Fruit fly (Drosophila melanogaster) whole organism, embryonic: ENCODE data around the gene Mec2.
A peak's percentile ranks its signal among the peaks of the same experiment; 100 is the strongest.

Experiments used
- Atf6 ChIP-seq: fragments of 200-800 bp; sonication (Bioruptor generic); IDR thresholded peaks from 2 replicates; pipeline ENCODE4 v1.3.6; 2022; ENCODE audit warnings: missing biosample characterization, missing genetic modification characterization
- Bdp1 ChIP-seq: fragments of 200-800 bp; sonication (Bioruptor generic); optimal IDR thresholded peaks from 3 replicates; lab custom pipeline; 2016; ENCODE audit warnings: missing biosample characterization, missing genetic modification characterization
- Bgb ChIP-seq: fragments of 200-800 bp; sonication (Bioruptor generic); IDR thresholded peaks from 2 replicates; pipeline ENCODE4 v1.3.6; 2022; ENCODE audit warnings: missing biosample characterization, missing genetic modification characterization; ENCODE audit not compliant: partially characterized antibody
- C15 ChIP-seq: fragments of 200-800 bp; sonication (Bioruptor generic); IDR thresholded peaks from 3 replicates; pipeline ENCODE4 v1.3.6; 2022; ENCODE audit warnings: missing biosample characterization, missing genetic modification characterization
- CG10274 ChIP-seq: fragments of 200-800 bp; sonication (Bioruptor generic); optimal IDR thresholded peaks from 3 replicates; lab custom pipeline; 2017; ENCODE audit warnings: missing biosample characterization, mild to moderate bottlenecking, missing genetic modification characterization
- CG10565 ChIP-seq: fragments of 200-800 bp; sonication (Bioruptor generic); optimal IDR thresholded peaks from 3 replicates; lab custom pipeline; 2016; ENCODE audit warnings: missing biosample characterization, mild to moderate bottlenecking, missing genetic modification characterization
- CG11504 ChIP-seq: fragments of 200-800 bp; sonication (Bioruptor generic); optimal IDR thresholded peaks from 3 replicates; lab custom pipeline; 2019; ENCODE audit warnings: missing biosample characterization, mild to moderate bottlenecking, missing genetic modification characterization, moderate library complexity
- CG12942 ChIP-seq: fragments of 200-800 bp; sonication (Bioruptor generic); optimal IDR thresholded peaks from 3 replicates; lab custom pipeline; 2016; ENCODE audit warnings: missing biosample characterization, missing genetic modification characterization
- CG17186 ChIP-seq: fragments of 200-800 bp; sonication (Bioruptor generic); optimal IDR thresholded peaks from 3 replicates; lab custom pipeline; 2017; ENCODE audit warnings: missing biosample characterization, missing genetic modification reagents, missing genetic modification characterization
- CG2889 ChIP-seq: fragments of 200-800 bp; sonication (Bioruptor generic); IDR thresholded peaks from 3 replicates; pipeline ENCODE4 v1.3.6; 2022; ENCODE audit warnings: missing biosample characterization, missing genetic modification characterization
- CG3726 ChIP-seq: fragments of 200-800 bp; sonication (Bioruptor generic); IDR thresholded peaks from 3 replicates; pipeline ENCODE4, ENCODE4 v1.3.6; 2022; ENCODE audit warnings: missing biosample characterization, missing genetic modification characterization
- CG4328 ChIP-seq: fragments of 200-800 bp; sonication (Bioruptor generic); optimal IDR thresholded peaks from 3 replicates; lab custom pipeline; 2017; ENCODE audit warnings: missing biosample characterization, missing genetic modification reagents, missing genetic modification characterization
- CG4360 ChIP-seq: fragments of 200-800 bp; sonication (Bioruptor generic); IDR thresholded peaks from 2 replicates; pipeline ENCODE4 v1.3.6; 2022; ENCODE audit warnings: missing biosample characterization, missing genetic modification characterization
- CG5180 ChIP-seq: fragments of 200-800 bp; sonication (Bioruptor generic); optimal IDR thresholded peaks from 3 replicates; lab custom pipeline; 2017; ENCODE audit warnings: missing biosample characterization, missing genetic modification characterization, mild to moderate bottlenecking, moderate library complexity, missing genetic modification reagents
- CG6175 ChIP-seq: fragments of 200-800 bp; sonication (Bioruptor generic); IDR thresholded peaks from 3 replicates; pipeline ENCODE4 v1.3.6; 2022; ENCODE audit warnings: missing biosample characterization, missing genetic modification characterization
- CG6654 ChIP-seq: fragments of 200-800 bp; sonication (Bioruptor generic); optimal IDR thresholded peaks from 2 replicates; lab custom pipeline; 2017; ENCODE audit warnings: missing biosample characterization, mild to moderate bottlenecking, missing genetic modification characterization
- CG6791 ChIP-seq: fragments of 200-800 bp; sonication (Bioruptor generic); IDR thresholded peaks from 3 replicates; pipeline ENCODE4 v1.3.6; 2022; ENCODE audit warnings: missing biosample characterization, missing genetic modification characterization; ENCODE audit not compliant: partially characterized antibody
- CG9817 ChIP-seq: fragments of 200-800 bp; sonication (Bioruptor generic); optimal IDR thresholded peaks from 2 replicates; lab custom pipeline; 2018; ENCODE audit warnings: missing biosample characterization, mild to moderate bottlenecking, missing genetic modification characterization, moderate library complexity
- CG9932 ChIP-seq: fragments of 200-800 bp; sonication (Bioruptor generic); IDR thresholded peaks from 2 replicates; pipeline ENCODE4 v1.3.6; 2022; ENCODE audit warnings: missing biosample characterization, missing genetic modification characterization
- D19B ChIP-seq: fragments of 200-800 bp; sonication (Bioruptor generic); optimal IDR thresholded peaks from 2 replicates; lab custom pipeline; 2017; ENCODE audit warnings: missing biosample characterization, mild to moderate bottlenecking, missing genetic modification characterization
- Doc2 ChIP-seq: fragments of 200-800 bp; sonication (Bioruptor generic); IDR thresholded peaks from 2 replicates; pipeline ENCODE4 v1.3.6; 2022; ENCODE audit warnings: missing biosample characterization, missing genetic modification characterization
- ERR ChIP-seq: fragments of 200-800 bp; sonication (Bioruptor generic); optimal IDR thresholded peaks from 2 replicates; lab custom pipeline; 2016; ENCODE audit warnings: missing biosample characterization, missing genetic modification characterization
- HmgD ChIP-seq: fragments of 200-800 bp; sonication (Bioruptor generic); optimal IDR thresholded peaks from 3 replicates; lab custom pipeline; 2016; ENCODE audit warnings: missing biosample characterization, missing genetic modification characterization
- Lhr ChIP-seq: fragments of 200-800 bp; sonication (Bioruptor generic); optimal IDR thresholded peaks from 3 replicates; lab custom pipeline; 2017; ENCODE audit warnings: mild to moderate bottlenecking, missing biosample characterization, missing genetic modification reagents, missing genetic modification characterization
- Optix ChIP-seq: fragments of 200-800 bp; sonication (Bioruptor generic); IDR thresholded peaks from 3 replicates; pipeline ENCODE4 v1.3.6; 2022; ENCODE audit warnings: missing biosample characterization, missing genetic modification characterization
- Ptx1 ChIP-seq: fragments of 200-800 bp; sonication (Bioruptor generic); IDR thresholded peaks from 2 replicates; pipeline ENCODE4 v1.3.6; 2022; ENCODE audit warnings: missing biosample characterization, missing genetic modification characterization
- Six4 ChIP-seq: fragments of 200-800 bp; sonication (Bioruptor generic); optimal IDR thresholded peaks from 2 replicates; lab custom pipeline; 2016; ENCODE audit warnings: missing biosample characterization, missing genetic modification characterization
- Sox102F ChIP-seq: fragments of 200-800 bp; sonication (Bioruptor generic); optimal IDR thresholded peaks from 2 replicates; lab custom pipeline; 2018; ENCODE audit warnings: missing biosample characterization, mild to moderate bottlenecking, missing genetic modification characterization, moderate library complexity
- Trl ChIP-seq, 3 experiments: fragments of >200 bp in 2 of 3; fragments of 200-800 bp in 1 of 3; sonication (Bioruptor generic) in 1 of 3; optimal IDR thresholded peaks; 2 replicates in 1 of 3; 3 replicates in 2 of 3; lab custom pipeline; 2016 to 2017; ENCODE audit warnings: missing biosample characterization in 1 of 3, missing genetic modification characterization in 1 of 3
- abd-A ChIP-seq: fragments of 200-800 bp; sonication (Bioruptor generic); optimal IDR thresholded peaks from 3 replicates; lab custom pipeline; 2019; ENCODE audit warnings: missing biosample characterization, mild to moderate bottlenecking, missing genetic modification characterization, moderate library complexity
- br ChIP-seq: fragments of >200 bp; optimal IDR thresholded peaks from 2 replicates; lab custom pipeline; 2017
- chinmo ChIP-seq: fragments of 200-800 bp; sonication (Bioruptor generic); IDR thresholded peaks from 4 replicates; pipeline ENCODE4 v1.3.6; 2022; ENCODE audit warnings: missing biosample characterization, missing genetic modification characterization; ENCODE audit not compliant: partially characterized antibody
- crc ChIP-seq: fragments of 200-800 bp; sonication (Bioruptor generic); optimal IDR thresholded peaks from 2 replicates; lab custom pipeline; 2016; ENCODE audit warnings: missing biosample characterization, missing genetic modification characterization
- dimm ChIP-seq: fragments of 200-800 bp; sonication (Bioruptor generic); IDR thresholded peaks from 2 replicates; pipeline ENCODE4 v1.3.6; 2022; ENCODE audit warnings: missing biosample characterization, missing genetic modification characterization
- disco-r ChIP-seq: fragments of 200-800 bp; sonication (Bioruptor generic); optimal IDR thresholded peaks from 2 replicates; lab custom pipeline; 2016; ENCODE audit warnings: missing biosample characterization, missing genetic modification characterization
- dmrt99B ChIP-seq: fragments of 200-800 bp; sonication (Bioruptor generic); optimal IDR thresholded peaks from 2 replicates; lab custom pipeline; 2018; ENCODE audit warnings: missing biosample characterization, mild to moderate bottlenecking, missing genetic modification characterization, moderate library complexity
- jigr1 ChIP-seq: fragments of 200-800 bp; sonication (Bioruptor generic); IDR thresholded peaks from 3 replicates; pipeline ENCODE4 v1.3.6; 2022; ENCODE audit warnings: missing biosample characterization, missing genetic modification characterization
- jumu ChIP-seq: fragments of 200-800 bp; sonication (Bioruptor generic); optimal IDR thresholded peaks from 3 replicates; lab custom pipeline; 2016; ENCODE audit warnings: missing biosample characterization, missing genetic modification characterization
- kay ChIP-seq: fragments of 200-800 bp; sonication (Bioruptor generic); optimal IDR thresholded peaks from 2 replicates; lab custom pipeline; 2016; ENCODE audit warnings: missing biosample characterization, missing genetic modification characterization
- onecut ChIP-seq: fragments of 200-800 bp; sonication (Bioruptor generic); IDR thresholded peaks from 2 replicates; pipeline ENCODE4 v1.3.6; 2022; ENCODE audit warnings: missing biosample characterization, missing genetic modification characterization
- pnt ChIP-seq: fragments of 200-800 bp; sonication (Bioruptor generic); optimal IDR thresholded peaks from 3 replicates; lab custom pipeline; 2016; ENCODE audit warnings: missing biosample characterization, missing genetic modification characterization
- prd ChIP-seq, 3 experiments: fragments of >200 bp in 2 of 3; fragments of 200-800 bp in 1 of 3; sonication (Bioruptor generic) in 1 of 3; optimal IDR thresholded peaks in 2 of 3; IDR thresholded peaks in 1 of 3; 2 replicates in 2 of 3; 3 replicates in 1 of 3; pipeline versions ENCODE4 v1.3.6 to Lab custom; 2017 to 2022; ENCODE audit warnings: missing biosample characterization in 1 of 3, missing genetic modification characterization in 1 of 3
- pum ChIP-seq: fragments of 200-800 bp; sonication (Bioruptor generic); optimal IDR thresholded peaks from 2 replicates; lab custom pipeline; 2016; ENCODE audit warnings: missing biosample characterization, missing genetic modification characterization
- ro ChIP-seq: fragments of 200-800 bp; sonication (Bioruptor generic); IDR thresholded peaks from 2 replicates; pipeline ENCODE4 v1.3.6; 2022; ENCODE audit warnings: missing biosample characterization, missing genetic modification characterization
- salm ChIP-seq: fragments of 200-800 bp; sonication (Bioruptor generic); optimal IDR thresholded peaks from 2 replicates; lab custom pipeline; 2018; ENCODE audit warnings: missing biosample characterization, mild to moderate bottlenecking, missing genetic modification characterization
- seq ChIP-seq: fragments of 200-800 bp; sonication (Bioruptor generic); IDR thresholded peaks from 2 replicates; pipeline ENCODE4 v1.3.6; 2022; ENCODE audit warnings: missing biosample characterization, missing genetic modification characterization
- twi ChIP-seq: fragments of 200-800 bp; optimal IDR thresholded peaks from 2 replicates; lab custom pipeline; 2019; ENCODE audit warnings: missing biosample characterization, mild to moderate bottlenecking, missing genetic modification characterization, moderate library complexity
- unc-4 ChIP-seq: fragments of 200-800 bp; sonication (Bioruptor generic); IDR thresholded peaks from 2 replicates; pipeline ENCODE4 v1.3.6; 2022; ENCODE audit warnings: missing biosample characterization, missing genetic modification characterization; ENCODE audit not compliant: partially characterized antibody
- unpg ChIP-seq: fragments of 200-800 bp; sonication (Bioruptor generic); optimal IDR thresholded peaks from 3 replicates; lab custom pipeline; 2018; ENCODE audit warnings: missing biosample characterization, mild to moderate bottlenecking, missing genetic modification characterization, moderate library complexity
- z ChIP-seq: fragments of 200-800 bp; sonication (Bioruptor generic); IDR thresholded peaks from 3 replicates; pipeline ENCODE4 v1.3.6; 2022; ENCODE audit warnings: missing biosample characterization, missing genetic modification characterization
- zfh2 ChIP-seq: fragments of 200-800 bp; sonication (Bioruptor generic); optimal IDR thresholded peaks from 2 replicates; lab custom pipeline; 2016; ENCODE audit warnings: missing biosample characterization, missing genetic modification characterization

Mec2 gene

dm6 chrX:19164726-19165125 lies 23.1 kb upstream of the Mec2 start:
- TF ChIP-seq HmgD (GFP tag; lab: Kevin White, UChicago), result no peak
- TF ChIP-seq prd (optimal IDR thresholded peaks at IDR 0.05; lab: Kevin White, UChicago), result no peak
- TF ChIP-seq prd (GFP tag; IDR thresholded peaks at IDR 0.05; lab: Robert Waterston, UW), result peak; percentile 43; the same call in 1 of the 3 replicates
- no peak for TF ChIP-seq CG17186 (GFP tag; lab: Kevin White, UChicago)
- TF ChIP-seq pum, result peak; percentile 15
- TF ChIP-seq ERR (GFP tag; lab: Kevin White, UChicago), result no peak
- no peak for TF ChIP-seq Bdp1 (GFP tag; lab: Kevin White, UChicago)
- no peak for TF ChIP-seq disco-r (GFP tag; lab: Kevin White, UChicago)
- peak; percentile 13 for TF ChIP-seq CG5180
- TF ChIP-seq Six4, result no peak
- peak; percentile 9 for TF ChIP-seq D19B (GFP tag; lab: Kevin White, UChicago)
- peak; percentile 15 for TF ChIP-seq crc (GFP tag; lab: Kevin White, UChicago)
- TF ChIP-seq jigr1, result no peak
- no peak for TF ChIP-seq Bgb (GFP tag; lab: Robert Waterston, UW)
- TF ChIP-seq CG10274, result no peak
- no peak for TF ChIP-seq Trl (optimal IDR thresholded peaks at IDR 0.05; lab: Kevin White, UChicago)
- peak; percentile 17 for TF ChIP-seq Trl (GFP tag; optimal IDR thresholded peaks at IDR 0.05; lab: Kevin White, UChicago)
- no peak for TF ChIP-seq pnt
- no peak for TF ChIP-seq CG3726 (GFP tag; lab: Robert Waterston, UW)
- peak; percentile 23 for TF ChIP-seq unpg (GFP tag; lab: Kevin White, UChicago)
- TF ChIP-seq CG10565 (GFP tag; lab: Kevin White, UChicago), result no peak
- TF ChIP-seq z (GFP tag; lab: Robert Waterston, UW), result no peak
- TF ChIP-seq Sox102F (GFP tag; lab: Kevin White, UChicago), result peak; percentile 58
- no peak for TF ChIP-seq Doc2 (GFP tag; lab: Robert Waterston, UW)
- TF ChIP-seq abd-A, result no peak
- TF ChIP-seq kay (GFP tag; lab: Kevin White, UChicago), result no peak
- TF ChIP-seq CG12942 (GFP tag; lab: Kevin White, UChicago), result no peak
- TF ChIP-seq unc-4, result no peak
- no peak for TF ChIP-seq salm
- peak; percentile 60 for TF ChIP-seq CG11504 (tag; lab: Kevin White, UChicago)
- no peak for TF ChIP-seq Atf6 (GFP tag; lab: Robert Waterston, UW)
- no peak for TF ChIP-seq ro (GFP tag; lab: Robert Waterston, UW)
- TF ChIP-seq C15, result no peak
- no peak for TF ChIP-seq CG6791
- no peak for TF ChIP-seq CG4328 (GFP tag; lab: Kevin White, UChicago)
- TF ChIP-seq CG4360, result no peak
- TF ChIP-seq dimm (GFP tag; lab: Robert Waterston, UW), result no peak
- no peak for TF ChIP-seq CG6654 (GFP tag; lab: Kevin White, UChicago)
- no peak for TF ChIP-seq seq
- peak; percentile 48 for TF ChIP-seq dmrt99B (tag; lab: Kevin White, UChicago)
- TF ChIP-seq chinmo, result no peak
- TF ChIP-seq CG6175, result no peak
- TF ChIP-seq jumu (GFP tag; lab: Kevin White, UChicago), result peak; percentile 7
- TF ChIP-seq CG2889 (GFP tag; lab: Robert Waterston, UW), result no peak
- no peak for TF ChIP-seq Lhr
- peak; percentile 6 for TF ChIP-seq zfh2 (GFP tag; lab: Kevin White, UChicago)
- no peak for TF ChIP-seq CG9932 (GFP tag; lab: Robert Waterston, UW)
- 0 out of 2 replicates have a peak, but pooled peaks have one; percentile 30 for TF ChIP-seq Ptx1 (GFP tag; lab: Robert Waterston, UW)
- no peak for TF ChIP-seq CG9817 (tag; lab: Kevin White, UChicago)
- TF ChIP-seq Optix (GFP tag; lab: Robert Waterston, UW), result no peak
- TF ChIP-seq onecut (GFP tag; lab: Robert Waterston, UW), result no peak
- no peak for TF ChIP-seq twi
- TF ChIP-seq br (lab: Kevin White, UChicago), result no peak
